Worm (Caenorhabditis elegans) whole organism, L1 larva: Measurements from ENCODE around the gene srd-8.

Source experiments
- C04F5.9 ChIP-seq: sonication (generic microtip); optimal IDR thresholded peaks from 2 replicates; lab custom pipeline; 2016; ENCODE audit warnings: missing genetic modification characterization, missing compliant biosample characterization
- C34B4.2 ChIP-seq: sonication (generic microtip); optimal IDR thresholded peaks from 2 replicates; lab custom pipeline; 2017; ENCODE audit warnings: mild to moderate bottlenecking, missing genetic modification characterization, missing compliant biosample characterization
- F16B12.6 ChIP-seq: fragments of 150-350 bp; optimal IDR thresholded peaks from 2 replicates; lab custom pipeline; 2014; ENCODE audit warnings: missing biosample characterization, missing genetic modification characterization
- aha-1 ChIP-seq: fragments of 150-350 bp; optimal IDR thresholded peaks from 2 replicates; lab custom pipeline; 2014; ENCODE audit warnings: missing biosample characterization, missing genetic modification characterization
- alr-1 ChIP-seq: fragments of 200-800 bp; sonication (Bioruptor generic); optimal IDR thresholded peaks from 2 replicates; lab custom pipeline; 2018; ENCODE audit warnings: borderline replicate concordance, mild to moderate bottlenecking, missing genetic modification characterization, missing compliant biosample characterization
- aly-2 ChIP-seq: fragments of 150-350 bp; optimal IDR thresholded peaks from 2 replicates; lab custom pipeline; 2014; ENCODE audit warnings: missing biosample characterization, missing genetic modification characterization
- ama-1 ChIP-seq: fragments of 150-350 bp; optimal IDR thresholded peaks from 2 replicates; lab custom pipeline; 2014
- blmp-1 ChIP-seq: fragments of 150-350 bp; optimal IDR thresholded peaks from 2 replicates; lab custom pipeline; 2014; ENCODE audit warnings: missing biosample characterization, missing genetic modification characterization
- ceh-82 ChIP-seq, 3 experiments: fragments of 150-350 bp in 1 of 3; sonication (generic microtip) in 2 of 3; optimal IDR thresholded peaks; 2 replicates each; lab custom pipeline; 2014 to 2017; ENCODE audit warnings: missing biosample characterization in 3 of 3, missing genetic modification characterization in 3 of 3
- ceh-88 ChIP-seq: fragments of 200-800 bp; sonication (Bioruptor generic); IDR thresholded peaks from 2 replicates; pipeline ENCODE4 v1.3.6; 2022; ENCODE audit warnings: missing genetic modification characterization, missing compliant biosample characterization
- ces-1 ChIP-seq: fragments of 150-350 bp; optimal IDR thresholded peaks from 2 replicates; lab custom pipeline; 2014; ENCODE audit warnings: missing biosample characterization, missing genetic modification reagents, missing genetic modification characterization
- dsc-1 ChIP-seq: sonication (generic microtip); optimal IDR thresholded peaks from 2 replicates; lab custom pipeline; 2016; ENCODE audit warnings: mild to moderate bottlenecking, missing genetic modification characterization, missing compliant biosample characterization
- efl-3 ChIP-seq: fragments of 200-800 bp; sonication (Bioruptor generic); optimal IDR thresholded peaks from 2 replicates; lab custom pipeline; 2018; ENCODE audit warnings: mild to moderate bottlenecking, missing genetic modification characterization, missing compliant biosample characterization
- egl-27 ChIP-seq, 2 experiments: fragments of 150-350 bp in 1 of 2; sonication (generic microtip); optimal IDR thresholded peaks; 3 replicates each; lab custom pipeline; 2017 to 2018; ENCODE audit warnings: missing biosample characterization in 2 of 2, missing genetic modification characterization in 2 of 2, missing genetic modification reagents in 2 of 2
- elt-3 ChIP-seq, 6 experiments: fragments of 150-350 bp in 1 of 6; sonication (generic microtip); optimal IDR thresholded peaks; 2 replicates each; lab custom pipeline; 2017 to 2018; ENCODE audit warnings: missing biosample characterization in 6 of 6, missing genetic modification characterization in 6 of 6, inconsistent platforms in 1 of 6
- fkh-4 ChIP-seq: sonication (generic microtip); optimal IDR thresholded peaks from 2 replicates; lab custom pipeline; 2016; ENCODE audit warnings: missing compliant biosample characterization, missing genetic modification characterization, borderline replicate concordance
- fkh-8 ChIP-seq: sonication (generic microtip); optimal IDR thresholded peaks from 2 replicates; lab custom pipeline; 2016; ENCODE audit warnings: mild to moderate bottlenecking, missing genetic modification characterization, missing compliant biosample characterization
- hpl-2 ChIP-seq: fragments of 150-350 bp; optimal IDR thresholded peaks from 2 replicates; lab custom pipeline; 2014; ENCODE audit warnings: missing biosample characterization, missing genetic modification reagents, missing genetic modification characterization
- irx-1 ChIP-seq: sonication (generic microtip); optimal IDR thresholded peaks from 2 replicates; lab custom pipeline; 2016; ENCODE audit warnings: missing genetic modification characterization, missing compliant biosample characterization
- lin-39 ChIP-seq: fragments of 150-350 bp; optimal IDR thresholded peaks from 2 replicates; lab custom pipeline; 2014; ENCODE audit warnings: missing biosample characterization, missing genetic modification reagents, missing genetic modification characterization
- lir-3 ChIP-seq: sonication (generic microtip); optimal IDR thresholded peaks from 2 replicates; lab custom pipeline; 2016; ENCODE audit warnings: mild to moderate bottlenecking, missing genetic modification characterization, moderate library complexity, missing compliant biosample characterization; ENCODE audit not compliant: poor library complexity
- lsy-2 ChIP-seq, 2 experiments: fragments of 150-350 bp; optimal IDR thresholded peaks; 2 replicates each; lab custom pipeline; 2014; ENCODE audit warnings: missing biosample characterization in 2 of 2, missing genetic modification characterization in 2 of 2
- mef-2 ChIP-seq: fragments of 150-350 bp; optimal IDR thresholded peaks from 2 replicates; lab custom pipeline; 2014; ENCODE audit warnings: missing biosample characterization, missing genetic modification characterization
- nhr-28 ChIP-seq: fragments of 150-350 bp; optimal IDR thresholded peaks from 2 replicates; lab custom pipeline; 2014; ENCODE audit warnings: missing biosample characterization, missing genetic modification characterization
- nhr-47 ChIP-seq: sonication (generic microtip); optimal IDR thresholded peaks from 2 replicates; lab custom pipeline; 2016; ENCODE audit warnings: mild to moderate bottlenecking, missing genetic modification characterization, moderate library complexity, missing compliant biosample characterization
- nhr-76 ChIP-seq: sonication (generic microtip); optimal IDR thresholded peaks from 2 replicates; lab custom pipeline; 2017; ENCODE audit warnings: missing biosample characterization, missing genetic modification characterization
- nhr-84 ChIP-seq: sonication (generic microtip); optimal IDR thresholded peaks from 2 replicates; lab custom pipeline; 2017; ENCODE audit warnings: missing biosample characterization, missing genetic modification characterization
- nhr-85 ChIP-seq: sonication (generic microtip); peaks from one replicate; lab custom pipeline; 2016; ENCODE audit warnings: missing genetic modification characterization, inconsistent platforms, missing compliant biosample characterization
- pag-3 ChIP-seq: sonication (generic microtip); optimal IDR thresholded peaks from 2 replicates; lab custom pipeline; 2017; ENCODE audit warnings: missing genetic modification characterization, mild to moderate bottlenecking, missing compliant biosample characterization, antibody characterized with exemption, borderline replicate concordance; ENCODE audit not compliant: insufficient read depth
- pqm-1 ChIP-seq: sonication (generic microtip); optimal IDR thresholded peaks from 3 replicates; lab custom pipeline; 2017; ENCODE audit warnings: missing biosample characterization, missing genetic modification characterization
- rnt-1 ChIP-seq: sonication (generic microtip); optimal IDR thresholded peaks from 2 replicates; lab custom pipeline; 2016; ENCODE audit warnings: mild to moderate bottlenecking, missing genetic modification characterization, moderate library complexity, missing compliant biosample characterization
- snpc-4 ChIP-seq: fragments of 150-350 bp; optimal IDR thresholded peaks from 2 replicates; lab custom pipeline; 2014; ENCODE audit warnings: missing biosample characterization, missing genetic modification characterization
- snu-23 ChIP-seq: sonication (generic microtip); optimal IDR thresholded peaks from 2 replicates; lab custom pipeline; 2016; ENCODE audit warnings: missing genetic modification characterization, missing compliant biosample characterization
- sptf-1 ChIP-seq: fragments of 150-350 bp; optimal IDR thresholded peaks from 2 replicates; lab custom pipeline; 2014; ENCODE audit warnings: missing biosample characterization, missing genetic modification characterization
- tbx-2 ChIP-seq: sonication (generic microtip); optimal IDR thresholded peaks from 2 replicates; lab custom pipeline; 2016; ENCODE audit warnings: missing genetic modification characterization, missing compliant biosample characterization
- unc-98 ChIP-seq: fragments of 200-800 bp; sonication (Bioruptor generic); IDR thresholded peaks from 2 replicates; pipeline ENCODE4 v1.3.6; 2022; ENCODE audit warnings: missing genetic modification characterization, missing compliant biosample characterization
- ztf-4 ChIP-seq: fragments of 150-350 bp; optimal IDR thresholded peaks from 2 replicates; lab custom pipeline; 2014; ENCODE audit warnings: missing biosample characterization, missing genetic modification characterization

The srd-8 gene

ce11 chrIV:5645514-5646052 lies at the start of gene srd-8, which contains the start of gene B0547.2:
Gene srd-8, minus strand, starts transcription at chrIV:5645614.
Gene B0547.2, plus strand, starts transcription at chrIV:5646002.
- no peak for TF ChIP-seq irx-1 (tag; lab: Kevin White, UChicago)
- no peak for TF ChIP-seq F16B12.6 (tag; lab: Kevin White, UChicago)
- TF ChIP-seq lir-3 (tag; lab: Kevin White, UChicago): no peak
- no peak for TF ChIP-seq snpc-4
- no peak for TF ChIP-seq ceh-82 (tag; optimal IDR thresholded peaks at IDR 0.05; lab: Kevin White, UChicago)
- TF ChIP-seq aly-2 (tag; lab: Kevin White, UChicago): no peak
- no peak for TF ChIP-seq dsc-1
- TF ChIP-seq nhr-76 (tag; lab: Kevin White, UChicago): no peak
- TF ChIP-seq alr-1 (tag; lab: Kevin White, UChicago): no peak
- TF ChIP-seq lsy-2 (tag; optimal IDR thresholded peaks at IDR 0.05; lab: Kevin White, UChicago): no peak

ce11 chrIV:5690386-5691080 lies 45.1 kb upstream of the srd-8 start, which contains the start of gene C55C3.8:
Gene C55C3.8, plus strand, starts transcription at chrIV:5691030.
- TF ChIP-seq pqm-1 (tag; lab: Kevin White, UChicago): no peak
- TF ChIP-seq blmp-1 (tag; lab: Kevin White, UChicago): no peak
- no peak for TF ChIP-seq hpl-2 (GFP tag; lab: Kevin White, UChicago)

- TF ChIP-seq aly-2 (tag; lab: Kevin White, UChicago): no peak
- TF ChIP-seq, all 84 proteins: peak for 0
Observed at ce11 chrIV:5685014-5685413, 39.6 kb upstream of the srd-8 start, which contains the start of gene C55C3.3. Gene C55C3.3, plus strand, starts transcription at chrIV:5685287.

- TF ChIP-seq lir-3 (tag; lab: Kevin White, UChicago) (no peak), tbx-2 (tag; lab: Kevin White, UChicago) (no peak), ztf-4 (no peak), snpc-4 (no peak), mef-2 (no peak), ceh-88 (no peak), unc-98 (no peak), irx-1 (tag; lab: Kevin White, UChicago) (no peak), nhr-47 (tag; lab: Kevin White, UChicago) (no peak), aha-1 (tag; lab: Kevin White, UChicago) (no peak), elt-3 (tag; optimal IDR thresholded peaks at IDR 0.05; lab: Kevin White, UChicago) (no peak), rnt-1 (no peak), nhr-85 (tag; lab: Kevin White, UChicago) (no peak), ces-1 (GFP tag; lab: Kevin White, UChicago) (no peak), sptf-1 (tag; lab: Kevin White, UChicago) (no peak), lsy-2 (tag; optimal IDR thresholded peaks at IDR 0.05; lab: Kevin White, UChicago) (no peak)
- TF ChIP-seq, all 84 proteins: peak for 0
Observed at ce11 chrIV:5682547-5683234, 37.3 kb upstream of the srd-8 start, which contains the start of the genes C55C3.7 and C55C3.6. Gene C55C3.7, minus strand, starts transcription at chrIV:5682647. Gene C55C3.6, plus strand, starts transcription at chrIV:5683184.

ce11 chrIV:5678044-5678443 lies 32.6 kb upstream of the srd-8 start, which contains the start of gene C55C3.4:
Gene C55C3.4, minus strand, starts transcription at chrIV:5678144.
- TF ChIP-seq C04F5.9 (no peak), blmp-1 (tag; lab: Kevin White, UChicago) (no peak), nhr-84 (tag; lab: Kevin White, UChicago) (no peak), lin-39 (tag; lab: Kevin White, UChicago) (no peak), pag-3 (tag; lab: Kevin White, UChicago) (no peak), nhr-28 (tag; lab: Kevin White, UChicago) (no peak), egl-27 (tag; optimal IDR thresholded peaks at IDR 0.05; lab: Kevin White, UChicago) (no peak), tbx-2 (tag; lab: Kevin White, UChicago) (no peak), fkh-4 (tag; lab: Kevin White, UChicago) (no peak), snu-23 (GFP tag; lab: Kevin White, UChicago) (no peak), efl-3 (GFP tag; lab: Kevin White, UChicago) (no peak), nhr-85 (tag; lab: Kevin White, UChicago) (no peak), C34B4.2 (tag; lab: Kevin White, UChicago) (no peak), rnt-1 (no peak), ama-1 (lab: Kevin White, UChicago) (no peak), mef-2 (no peak), aha-1 (tag; lab: Kevin White, UChicago) (no peak), fkh-8 (tag; lab: Kevin White, UChicago) (no peak)
